Fruit fly (Drosophila melanogaster) whole organism, prepupa: ENCODE measurements around the gene CG3698.
A peak's percentile ranks its signal among the peaks of the same experiment; 100 is the strongest.

Experiments
- Blimp-1 ChIP-seq: fragments of 200-800 bp; sonication (Bioruptor generic); optimal IDR thresholded peaks from 3 replicates; lab custom pipeline; 2017; ENCODE audit warnings: missing biosample characterization, missing genetic modification characterization, mild to moderate bottlenecking, moderate library complexity, missing genetic modification reagents
- CG11762 ChIP-seq: fragments of 200-800 bp; sonication (Bioruptor generic); optimal IDR thresholded peaks from 3 replicates; lab custom pipeline; 2016; ENCODE audit warnings: missing biosample characterization, missing genetic modification characterization; ENCODE audit not compliant: insufficient read depth
- CG11902 ChIP-seq: fragments of 200-800 bp; sonication (Bioruptor generic); optimal IDR thresholded peaks from 3 replicates; lab custom pipeline; 2016; ENCODE audit warnings: missing biosample characterization, missing genetic modification characterization
- CG15336 ChIP-seq: fragments of 200-800 bp; sonication (Bioruptor generic); IDR thresholded peaks from 2 replicates; pipeline ENCODE4 v1.3.6; 2022; ENCODE audit warnings: missing biosample characterization, missing genetic modification characterization
- CG31627 ChIP-seq: fragments of 200-800 bp; sonication (Bioruptor generic); optimal IDR thresholded peaks from 3 replicates; lab custom pipeline; 2016; ENCODE audit warnings: missing biosample characterization, missing genetic modification characterization
- CG3919 ChIP-seq: fragments of 200-800 bp; sonication (Bioruptor generic); optimal IDR thresholded peaks from 3 replicates; lab custom pipeline; 2016; ENCODE audit warnings: missing biosample characterization, missing genetic modification characterization
- CG4318 ChIP-seq: fragments of 200-800 bp; sonication (Bioruptor generic); optimal IDR thresholded peaks from 3 replicates; lab custom pipeline; 2017; ENCODE audit warnings: missing biosample characterization, mild to moderate bottlenecking, missing genetic modification characterization
- CG6163 ChIP-seq: fragments of 200-800 bp; sonication (Bioruptor generic); IDR thresholded peaks from 3 replicates; pipeline ENCODE4 v1.3.6; 2022; ENCODE audit warnings: missing biosample characterization, missing genetic modification characterization
- CG6808 ChIP-seq: fragments of 200-800 bp; sonication (Bioruptor generic); optimal IDR thresholded peaks from 3 replicates; lab custom pipeline; 2017; ENCODE audit warnings: missing biosample characterization, missing genetic modification characterization, mild to moderate bottlenecking, moderate library complexity, missing genetic modification reagents
- CG6854 ChIP-seq: fragments of 200-800 bp; sonication (Bioruptor generic); optimal IDR thresholded peaks from 2 replicates; lab custom pipeline; 2017; ENCODE audit warnings: missing biosample characterization, mild to moderate bottlenecking, missing genetic modification characterization
- CG8119 ChIP-seq: fragments of 200-800 bp; sonication (Bioruptor generic); IDR thresholded peaks from 3 replicates; pipeline ENCODE4 v1.3.6; 2022; ENCODE audit warnings: missing biosample characterization, missing genetic modification characterization
- CG8632 ChIP-seq: fragments of 200-800 bp; sonication (Bioruptor generic); optimal IDR thresholded peaks from 3 replicates; lab custom pipeline; 2016; ENCODE audit warnings: missing biosample characterization, missing genetic modification characterization
- Eip78C ChIP-seq: fragments of 200-800 bp; sonication (Bioruptor generic); peaks from one replicate; lab custom pipeline; 2016; ENCODE audit warnings: missing biosample characterization, missing genetic modification characterization
- Ets96B ChIP-seq: fragments of 200-800 bp; optimal IDR thresholded peaks from 2 replicates; lab custom pipeline; 2019; ENCODE audit warnings: missing biosample characterization, mild to moderate bottlenecking, missing genetic modification characterization, moderate library complexity
- Gug ChIP-seq: fragments of 200-800 bp; sonication (Bioruptor generic); IDR thresholded peaks from 2 replicates; pipeline ENCODE4 v1.3.6; 2022; ENCODE audit warnings: missing biosample characterization, missing genetic modification characterization
- Hr38 ChIP-seq: sonication (Bioruptor generic); optimal IDR thresholded peaks from 2 replicates; lab custom pipeline; 2016; ENCODE audit warnings: missing biosample characterization, missing genetic modification characterization
- Hr4 ChIP-seq: fragments of 200-800 bp; sonication (Bioruptor generic); optimal IDR thresholded peaks from 3 replicates; lab custom pipeline; 2016; ENCODE audit warnings: missing biosample characterization, missing genetic modification characterization
- Lpt ChIP-seq: fragments of 200-800 bp; sonication (Bioruptor generic); optimal IDR thresholded peaks from 3 replicates; lab custom pipeline; 2016; ENCODE audit warnings: missing biosample characterization, missing genetic modification characterization
- Sox102F ChIP-seq: fragments of 200-800 bp; sonication (Bioruptor generic); optimal IDR thresholded peaks from 2 replicates; lab custom pipeline; 2016; ENCODE audit warnings: missing biosample characterization, mild to moderate bottlenecking, missing genetic modification characterization
- cyc ChIP-seq: fragments of 200-800 bp; sonication (Bioruptor generic); optimal IDR thresholded peaks from 3 replicates; lab custom pipeline; 2016; ENCODE audit warnings: missing biosample characterization, missing genetic modification characterization
- dac ChIP-seq: fragments of 200-800 bp; sonication (Bioruptor generic); optimal IDR thresholded peaks from 2 replicates; lab custom pipeline; 2017; ENCODE audit warnings: missing biosample characterization, mild to moderate bottlenecking, missing genetic modification characterization
- eg ChIP-seq: fragments of 200-800 bp; sonication (Bioruptor generic); IDR thresholded peaks from 3 replicates; pipeline ENCODE4 v1.3.6; 2022; ENCODE audit warnings: missing biosample characterization, missing genetic modification characterization
- esn ChIP-seq: fragments of 200-800 bp; sonication (Bioruptor generic); optimal IDR thresholded peaks from 2 replicates; lab custom pipeline; 2016; ENCODE audit warnings: missing biosample characterization, mild to moderate bottlenecking, missing genetic modification characterization, moderate library complexity
- lz ChIP-seq: fragments of 200-800 bp; sonication (Bioruptor generic); optimal IDR thresholded peaks from 3 replicates; lab custom pipeline; 2016; ENCODE audit warnings: missing biosample characterization, missing genetic modification characterization
- pdm3 ChIP-seq: fragments of 200-800 bp; sonication (Bioruptor generic); optimal IDR thresholded peaks from 3 replicates; lab custom pipeline; 2016; ENCODE audit warnings: missing biosample characterization, missing genetic modification characterization
- salr ChIP-seq, 2 experiments: fragments of 200-800 bp; sonication (Bioruptor generic); optimal IDR thresholded peaks; 3 replicates each; lab custom pipeline; 2016 to 2018; ENCODE audit warnings: missing biosample characterization in 2 of 2, missing genetic modification characterization in 2 of 2, mild to moderate bottlenecking in 1 of 2
- ss ChIP-seq, 2 experiments: fragments of 200-800 bp; sonication (Bioruptor generic); optimal IDR thresholded peaks; 2 replicates in 1 of 2; 3 replicates in 1 of 2; lab custom pipeline; 2017 to 2018; ENCODE audit warnings: mild to moderate bottlenecking in 2 of 2, missing biosample characterization in 2 of 2, missing genetic modification characterization in 2 of 2, moderate library complexity in 1 of 2
- svp ChIP-seq: fragments of 200-800 bp; sonication (Bioruptor generic); peaks from one replicate; lab custom pipeline; 2016; ENCODE audit warnings: missing biosample characterization, missing genetic modification characterization
- vri ChIP-seq: fragments of 200-800 bp; sonication (Bioruptor generic); optimal IDR thresholded peaks from 3 replicates; lab custom pipeline; 2016; ENCODE audit warnings: missing biosample characterization, mild to moderate bottlenecking, missing genetic modification characterization

Gene CG3698

dm6 chr3L:20837040-20837830 lies 39.1 kb upstream of the CG3698 start, which contains the start of gene CG13255 (continued):
- TF ChIP-seq Hr38 (GFP tag; lab: Kevin White, UChicago) = no peak
- TF ChIP-seq dac (GFP tag; lab: Kevin White, UChicago) = no peak
- no peak for TF ChIP-seq CG11902 (GFP tag; lab: Kevin White, UChicago)
- TF ChIP-seq CG4318 (GFP tag; lab: Kevin White, UChicago) = no peak
- no peak for TF ChIP-seq CG8632 (GFP tag; lab: Kevin White, UChicago)
- no peak for TF ChIP-seq eg (GFP tag; lab: Robert Waterston, UW)
- no peak for TF ChIP-seq pdm3 (GFP tag; lab: Kevin White, UChicago)
- TF ChIP-seq CG8119 (GFP tag; lab: Robert Waterston, UW) = no peak
- TF ChIP-seq CG6163 = no peak

dm6 chr3L:20835882-20836281 lies 37.7 kb upstream of the CG3698 start, which contains the start of gene CG3288:
TSS of gene CG3288 (plus strand) at chr3L:20836182.
- TF ChIP-seq vri (GFP tag; lab: Kevin White, UChicago) = no peak
- TF ChIP-seq CG3919 = no peak
- TF ChIP-seq CG6808 = no peak
- no peak for TF ChIP-seq Gug (GFP tag; lab: Robert Waterston, UW)
- TF ChIP-seq Blimp-1 = no peak
- no peak for TF ChIP-seq ss (GFP tag; optimal IDR thresholded peaks at IDR 0.05; lab: Kevin White, UChicago)
- no peak for TF ChIP-seq CG15336
- no peak for TF ChIP-seq CG6854 (GFP tag; lab: Kevin White, UChicago)
- TF ChIP-seq CG11762 (GFP tag; lab: Kevin White, UChicago) = no peak

dm6 chr3L:20834150-20834549 lies 36.0 kb upstream of the CG3698 start:
- TF ChIP-seq Eip78C (GFP tag; lab: Kevin White, UChicago) (peak; percentile 29), CG3919 (no peak)

- TF ChIP-seq lz (GFP tag; lab: Kevin White, UChicago) (no peak), vri (GFP tag; lab: Kevin White, UChicago) (peak; percentile 47), svp (GFP tag; lab: Kevin White, UChicago) (no peak)
Observed at dm6 chr3L:20830361-20830760, 32.2 kb upstream of the CG3698 start.

- TF ChIP-seq CG4318 (GFP tag; lab: Kevin White, UChicago) = no peak
- no peak for TF ChIP-seq CG31627 (GFP tag; lab: Kevin White, UChicago)
- no peak for TF ChIP-seq cyc (GFP tag; lab: Kevin White, UChicago)
- no peak for TF ChIP-seq Hr4 (GFP tag; lab: Kevin White, UChicago)
- TF ChIP-seq Ets96B = no peak
- no peak for TF ChIP-seq CG6163
- TF ChIP-seq eg (GFP tag; lab: Robert Waterston, UW) = no peak
- TF ChIP-seq Eip78C (GFP tag; lab: Kevin White, UChicago) = no peak
- TF ChIP-seq CG3919 = no peak
- TF ChIP-seq Lpt = no peak
- no peak for TF ChIP-seq CG11902 (GFP tag; lab: Kevin White, UChicago)
- no peak for TF ChIP-seq Sox102F (GFP tag; lab: Kevin White, UChicago)
- TF ChIP-seq svp (GFP tag; lab: Kevin White, UChicago) = no peak
- TF ChIP-seq salr (GFP tag; optimal IDR thresholded peaks at IDR 0.05; lab: Kevin White, UChicago) = no peak
- TF ChIP-seq Blimp-1 = no peak
- TF ChIP-seq dac (GFP tag; lab: Kevin White, UChicago) = no peak
- TF ChIP-seq CG6854 (GFP tag; lab: Kevin White, UChicago) = no peak
- no peak for TF ChIP-seq esn (GFP tag; lab: Kevin White, UChicago)
- TF ChIP-seq CG8119 (GFP tag; lab: Robert Waterston, UW) = no peak
Observed at dm6 chr3L:20827962-20828361, 29.8 kb upstream of the CG3698 start.
